Worm (Caenorhabditis elegans) whole organism, L2 larva: ENCODE measurements around the gene srt-35.
"Not testable (repeated sequence)": the region's sequence is repeated elsewhere in the genome, so short reads cannot be mapped to it uniquely, and the experiment has no call there.

Experiments used
- F13H6.1 ChIP-seq: sonication (generic microtip); optimal IDR thresholded peaks from 2 replicates; lab custom pipeline; 2016; ENCODE audit warnings: missing genetic modification characterization, missing compliant biosample characterization
- Y55F3AM.14 ChIP-seq: fragments of 200-800 bp; sonication (Bioruptor generic); optimal IDR thresholded peaks from 2 replicates; lab custom pipeline; 2018; ENCODE audit warnings: mild to moderate bottlenecking, missing genetic modification characterization, missing compliant biosample characterization
- ZK546.5 ChIP-seq: sonication (generic microtip); optimal IDR thresholded peaks from 2 replicates; lab custom pipeline; 2017; ENCODE audit warnings: missing biosample characterization, missing genetic modification characterization
- aly-2 ChIP-seq: fragments of 150-350 bp; optimal IDR thresholded peaks from 2 replicates; lab custom pipeline; 2014; ENCODE audit warnings: missing biosample characterization, missing genetic modification characterization
- ama-1 ChIP-seq: fragments of 150-350 bp; optimal IDR thresholded peaks from 2 replicates; lab custom pipeline; 2018; ENCODE audit warnings: inconsistent platforms
- blmp-1 ChIP-seq: sonication (generic microtip); optimal IDR thresholded peaks from 2 replicates; lab custom pipeline; 2017; ENCODE audit warnings: missing genetic modification characterization, mild to moderate bottlenecking, missing compliant biosample characterization, antibody characterized with exemption, moderate library complexity; ENCODE audit not compliant: insufficient read depth
- ceh-16 ChIP-seq: fragments of 150-350 bp; optimal IDR thresholded peaks from 2 replicates; lab custom pipeline; 2014; ENCODE audit warnings: missing biosample characterization, missing genetic modification characterization
- ceh-82 ChIP-seq: fragments of 150-350 bp; optimal IDR thresholded peaks from 2 replicates; lab custom pipeline; 2014; ENCODE audit warnings: missing biosample characterization, missing genetic modification characterization
- elt-3 ChIP-seq: sonication (generic microtip); optimal IDR thresholded peaks from 2 replicates; lab custom pipeline; 2017; ENCODE audit warnings: missing biosample characterization, missing genetic modification characterization
- fos-1 ChIP-seq: fragments of 150-350 bp; optimal IDR thresholded peaks from 2 replicates; lab custom pipeline; 2014; ENCODE audit warnings: missing biosample characterization, missing genetic modification characterization
- mdl-1 ChIP-seq, 2 experiments: fragments of 150-350 bp in 1 of 2; sonication (generic microtip) in 1 of 2; optimal IDR thresholded peaks; 2 replicates each; lab custom pipeline; 2017; ENCODE audit warnings: missing biosample characterization in 2 of 2, missing genetic modification characterization in 2 of 2
- nhr-237 ChIP-seq: fragments of 150-350 bp; optimal IDR thresholded peaks from 2 replicates; lab custom pipeline; 2014; ENCODE audit warnings: missing biosample characterization, missing genetic modification characterization
- unc-62 ChIP-seq: fragments of 150-350 bp; optimal IDR thresholded peaks from 2 replicates; lab custom pipeline; 2014; ENCODE audit warnings: missing biosample characterization, missing genetic modification reagents, missing genetic modification characterization

DNA sequence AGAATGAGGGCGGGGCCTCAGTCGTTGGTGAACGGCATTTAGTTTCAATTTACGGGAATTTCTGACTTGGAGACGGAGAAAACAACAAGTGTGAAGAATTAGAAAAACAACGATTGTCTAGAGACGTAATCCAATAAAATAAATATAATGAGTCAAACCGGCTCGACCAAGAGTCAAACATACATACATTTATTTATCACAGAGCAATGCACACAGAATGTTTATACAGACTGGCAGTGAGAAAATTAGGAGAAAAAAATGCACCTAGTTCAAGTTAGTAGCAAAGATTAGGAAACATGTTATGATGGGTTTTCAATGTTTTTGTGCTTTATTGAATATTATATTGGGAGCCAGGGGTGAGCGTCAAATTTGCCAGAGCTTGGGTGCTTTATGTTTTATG, 14.3 kb upstream of the srt-35 start, which contains the start of gene srt-20:
- TF ChIP-seq fos-1 (tag; lab: Kevin White, UChicago); ZK546.5 (tag; lab: Kevin White, UChicago); unc-62 (GFP tag; lab: Kevin White, UChicago); mdl-1 (tag; optimal IDR thresholded peaks at IDR 0.05; lab: Kevin White, UChicago); ceh-16; ama-1 (lab: Kevin White, UChicago); blmp-1 (tag; lab: Kevin White, UChicago); nhr-237 (tag; lab: Kevin White, UChicago); elt-3 (tag; lab: Kevin White, UChicago); aly-2 (tag; lab: Kevin White, UChicago); ceh-82 (tag; lab: Kevin White, UChicago); Y55F3AM.14 (GFP tag; lab: Kevin White, UChicago); F13H6.1 (tag; lab: Kevin White, UChicago): not testable (repeated sequence)
